Worm (Caenorhabditis elegans): ENCODE results near the gene ZK938.12.

ZK938.12 gene

ce11 chrII:9829108-9829507, 2.0 kb upstream of the ZK938.12 start, which contains the start of gene ZK938.1:
ZK938.1 (plus strand) TSS chrII:9829408.
- TF ChIP-seq sem-4 (tag; optimal IDR thresholded peaks at IDR 0.05): no peak
- TF ChIP-seq blmp-1 (tag; optimal IDR thresholded peaks at IDR 0.05; ENCODE audit: insufficient read depth): no peak
- TF ChIP-seq nhr-11 (tag; optimal IDR thresholded peaks at IDR 0.05): no peak
- no peak for TF ChIP-seq dmd-4 (tag; optimal IDR thresholded peaks at IDR 0.05)

ce11 chrII:9833855-9834254, 2.7 kb downstream of the ZK938.12 start, which contains the start of gene ZK938.3:
ZK938.3 (minus strand) TSS chrII:9833955.
- no peak for TF ChIP-seq nhr-237 (tag; optimal IDR thresholded peaks at IDR 0.05)
- no peak for TF ChIP-seq elt-1 (tag; optimal IDR thresholded peaks at IDR 0.05)
- no peak for TF ChIP-seq lin-11 (tag; optimal IDR thresholded peaks at IDR 0.05)
- no peak for TF ChIP-seq zag-1 (tag; optimal IDR thresholded peaks at IDR 0.05)
- no peak for TF ChIP-seq nhr-11 (tag; optimal IDR thresholded peaks at IDR 0.05)

- TF ChIP-seq peb-1 (tag; optimal IDR thresholded peaks at IDR 0.05) (no peak), ztf-4 (tag; optimal IDR thresholded peaks at IDR 0.05) (no peak), dmd-4 (tag; optimal IDR thresholded peaks at IDR 0.05) (no peak), blmp-1 (tag; optimal IDR thresholded peaks at IDR 0.05; ENCODE audit: insufficient read depth) (no peak), snpc-4 (tag; optimal IDR thresholded peaks at IDR 0.05) (no peak), elt-1 (tag; optimal IDR thresholded peaks at IDR 0.05) (no peak), elt-3 (tag; optimal IDR thresholded peaks at IDR 0.05) (no peak), nhr-23 (tag; optimal IDR thresholded peaks at IDR 0.05) (no peak), nhr-11 (tag; optimal IDR thresholded peaks at IDR 0.05) (no peak), sma-9 (GFP tag; optimal IDR thresholded peaks at IDR 0.05) (no peak), sma-9 (tag; optimal IDR thresholded peaks at IDR 0.05) (no peak), nhr-237 (tag; optimal IDR thresholded peaks at IDR 0.05) (no peak), mbf-1 (tag; optimal IDR thresholded peaks at IDR 0.05) (no peak), ztf-1 (GFP tag; conservative IDR thresholded peaks at IDR 0.05) (no peak), alr-1 (tag; optimal IDR thresholded peaks at IDR 0.05) (no peak)
These were observed 3.8 kb downstream of the ZK938.12 start, which contains the start of gene arrd-5 for ce11 chrII:9834921-9835320. arrd-5 (plus strand) TSS chrII:9835221.

- TF ChIP-seq ztf-11 (tag; optimal IDR thresholded peaks at IDR 0.05) (no peak), blmp-1 (tag; optimal IDR thresholded peaks at IDR 0.05; ENCODE audit: insufficient read depth) (no peak), nhr-237 (tag; optimal IDR thresholded peaks at IDR 0.05) (no peak), sem-4 (tag; optimal IDR thresholded peaks at IDR 0.05) (no peak), fos-1 (tag; optimal IDR thresholded peaks at IDR 0.05) (no peak), lin-11 (tag; optimal IDR thresholded peaks at IDR 0.05) (no peak), ztf-1 (GFP tag; conservative IDR thresholded peaks at IDR 0.05) (no peak), ceh-82 (tag; optimal IDR thresholded peaks at IDR 0.05) (no peak)
These were observed 4.8 kb downstream of the ZK938.12 start for ce11 chrII:9835958-9836357.

ce11 chrII:9838260-9838935, 7.3 kb downstream of the ZK938.12 start, which contains the start of gene arrd-4:
arrd-4 (minus strand) TSS chrII:9838310.
- TF ChIP-seq ZK546.5 (tag; optimal IDR thresholded peaks at IDR 0.05): no peak
- TF ChIP-seq unc-62 (GFP tag; optimal IDR thresholded peaks at IDR 0.05): no peak
- peak; percentile 6 for TF ChIP-seq lin-11 (tag; optimal IDR thresholded peaks at IDR 0.05)
- TF ChIP-seq mbf-1 (tag; optimal IDR thresholded peaks at IDR 0.05): no peak
- no peak for TF ChIP-seq alr-1 (tag; optimal IDR thresholded peaks at IDR 0.05)
- TF ChIP-seq nhr-11 (tag; optimal IDR thresholded peaks at IDR 0.05): no peak

- TF ChIP-seq ceh-82 (tag; optimal IDR thresholded peaks at IDR 0.05): no peak
These were observed 9.2 kb downstream of the ZK938.12 start, which contains the start of gene ZK938.11 for ce11 chrII:9840313-9840712. ZK938.11 (minus strand) TSS chrII:9840413.

ce11 chrII:9841985-9842505, 10.9 kb downstream of the ZK938.12 start, which contains the start of gene rnh-1.2:
rnh-1.2 (minus strand) TSS chrII:9842035.
- no peak for TF ChIP-seq blmp-1 (tag; optimal IDR thresholded peaks at IDR 0.05; ENCODE audit: insufficient read depth)
- no peak for TF ChIP-seq nhr-129 (tag; optimal IDR thresholded peaks at IDR 0.05)
- no peak for TF ChIP-seq alr-1 (tag; optimal IDR thresholded peaks at IDR 0.05)

ce11 chrII:9845239-9845638, 14.1 kb downstream of the ZK938.12 start, which contains the start of gene chil-9:
chil-9 (minus strand) TSS chrII:9845339.
- TF ChIP-seq dmd-4 (tag; optimal IDR thresholded peaks at IDR 0.05): no peak
- no peak for TF ChIP-seq ceh-82 (tag; optimal IDR thresholded peaks at IDR 0.05)
- TF ChIP-seq nhr-11 (tag; optimal IDR thresholded peaks at IDR 0.05): no peak
- TF ChIP-seq ztf-11 (tag; optimal IDR thresholded peaks at IDR 0.05): no peak
- no peak for TF ChIP-seq nhr-23 (tag; optimal IDR thresholded peaks at IDR 0.05)
- TF ChIP-seq egl-27 (tag; optimal IDR thresholded peaks at IDR 0.05): no peak
- no peak for TF ChIP-seq zag-1 (tag; optimal IDR thresholded peaks at IDR 0.05)
- no peak for TF ChIP-seq nhr-6 (tag; optimal IDR thresholded peaks at IDR 0.05)
- TF ChIP-seq snpc-4 (tag; optimal IDR thresholded peaks at IDR 0.05): no peak

Data from whole organism, L2 larva.